Fruit fly (Drosophila melanogaster): ENCODE results near the gene CG5111.
A peak's percentile ranks its signal among the peaks of the same experiment; 100 is the strongest.

CG5111 gene

dm6 chr3R:25495072-25495471 is 11.0 kb upstream of the CG5111 start, which contains the start of gene CG33494 (continued):
- TF ChIP-seq Bgb (GFP tag; IDR thresholded peaks at IDR 0.05; ENCODE audit: partially characterized antibody) (no peak), nmo (GFP tag; optimal IDR thresholded peaks at IDR 0.05) (peak; percentile 0), Spps (tag; optimal IDR thresholded peaks at IDR 0.05) (no peak), slbo (GFP tag; IDR thresholded peaks at IDR 0.05) (no peak), bowl (GFP tag; IDR thresholded peaks at IDR 0.05) (no peak), Nf-YC (tag; optimal IDR thresholded peaks at IDR 0.05) (no peak), ind (GFP tag; optimal IDR thresholded peaks at IDR 0.05) (no peak), cato (GFP tag; optimal IDR thresholded peaks at IDR 0.05; ENCODE audit: borderline replicate concordance) (no peak), toy (GFP tag; IDR thresholded peaks at IDR 0.05) (no peak), pfk (GFP tag; optimal IDR thresholded peaks at IDR 0.05) (peak; percentile 59), Mad (GFP tag; optimal IDR thresholded peaks at IDR 0.05) (no peak), Opbp (GFP tag; IDR thresholded peaks at IDR 0.05; ENCODE audit: partially characterized antibody) (no peak), CG3838 (GFP tag; optimal IDR thresholded peaks at IDR 0.05) (no peak), CG6765 (GFP tag; optimal IDR thresholded peaks at IDR 0.05) (no peak), CG17802 (tag; optimal IDR thresholded peaks at IDR 0.05) (peak; percentile 68), ato (GFP tag; IDR thresholded peaks at IDR 0.05; ENCODE audit: partially characterized antibody) (no peak), tin (GFP tag; optimal IDR thresholded peaks at IDR 0.05) (no peak), CG7928 (GFP tag; optimal IDR thresholded peaks at IDR 0.05) (no peak), al (GFP tag; IDR thresholded peaks at IDR 0.05) (no peak), jing (GFP tag; optimal IDR thresholded peaks at IDR 0.05) (no peak), pan (optimal IDR thresholded peaks at IDR 0.05) (no peak), pan (GFP tag; optimal IDR thresholded peaks at IDR 0.05 in 1 of 2, IDR thresholded peaks at IDR 0.05 in 1 of 2) (no peak), shn (GFP tag; optimal IDR thresholded peaks at IDR 0.05) (no peak), dpn (GFP tag; optimal IDR thresholded peaks at IDR 0.05) (no peak), Xbp1 (GFP tag; optimal IDR thresholded peaks at IDR 0.05) (no peak), amos (GFP tag; IDR thresholded peaks at IDR 0.05; ENCODE audit: partially characterized antibody) (no peak), Poxn (GFP tag; IDR thresholded peaks at IDR 0.05) (no peak), hbn (GFP tag; IDR thresholded peaks at IDR 0.05; ENCODE audit: partially characterized antibody) (no peak), row (GFP tag; IDR thresholded peaks at IDR 0.05) (peak; percentile 38; the same call in 1 of the 3 replicates), rib (GFP tag; IDR thresholded peaks at IDR 0.05) (no peak), CG6175 (GFP tag; IDR thresholded peaks at IDR 0.05) (no peak), CG2889 (GFP tag; IDR thresholded peaks at IDR 0.05) (no peak), CG9609 (GFP tag; optimal IDR thresholded peaks at IDR 0.05) (no peak), pzg (GFP tag; optimal IDR thresholded peaks at IDR 0.05) (peak; percentile 15), NFAT (GFP tag; IDR thresholded peaks at IDR 0.05) (no peak), hth (optimal IDR thresholded peaks at IDR 0.05) (no peak), CG18011 (GFP tag; optimal IDR thresholded peaks at IDR 0.05) (no peak), CG30020 (tag; optimal IDR thresholded peaks at IDR 0.05) (peak; percentile 86), ssp (GFP tag; IDR thresholded peaks at IDR 0.05) (peak; percentile 95), Max (GFP tag; optimal IDR thresholded peaks at IDR 0.05) (no peak), Hr51 (GFP tag; optimal IDR thresholded peaks at IDR 0.05) (no peak), CG15601 (tag; optimal IDR thresholded peaks at IDR 0.05) (no peak), B-H2 (GFP tag; optimal IDR thresholded peaks at IDR 0.05) (no peak), CG12299 (tag; optimal IDR thresholded peaks at IDR 0.05) (no peak), CG6854 (GFP tag; optimal IDR thresholded peaks at IDR 0.05) (no peak)

Measured in whole organism, embryonic.